Worm (Caenorhabditis elegans) whole organism, young adult: ENCODE measurements around the gene fbxa-192.
"Not testable (repeated sequence)": the region's sequence is repeated elsewhere in the genome, so short reads cannot be mapped to it uniquely, and the experiment has no call there.

ENCODE experiments used
- F33H1.4 ChIP-seq: fragments of 200-800 bp; sonication (Bioruptor generic); IDR thresholded peaks from 2 replicates; pipeline ENCODE4 v1.3.6; 2022; ENCODE audit warnings: missing genetic modification reagents, missing genetic modification characterization, missing compliant biosample characterization
- F57C9.4 ChIP-seq: sonication (generic microtip); optimal IDR thresholded peaks from 2 replicates; lab custom pipeline; 2017; ENCODE audit warnings: mild to moderate bottlenecking, missing genetic modification characterization, missing compliant biosample characterization
- aptf-3 ChIP-seq: fragments of 200-800 bp; sonication (Bioruptor generic); IDR thresholded peaks from 2 replicates; pipeline ENCODE4 v1.3.6; 2022; ENCODE audit warnings: missing genetic modification characterization, missing compliant biosample characterization
- atf-7 ChIP-seq: sonication (generic microtip); optimal IDR thresholded peaks from 2 replicates; lab custom pipeline; 2017; ENCODE audit warnings: mild to moderate bottlenecking, missing genetic modification characterization, missing compliant biosample characterization
- ceh-79 ChIP-seq: sonication (generic microtip); optimal IDR thresholded peaks from 2 replicates; lab custom pipeline; 2017; ENCODE audit warnings: mild to moderate bottlenecking, missing genetic modification characterization, missing compliant biosample characterization
- ets-4 ChIP-seq: fragments of 200-800 bp; sonication (Bioruptor generic); optimal IDR thresholded peaks from 2 replicates; lab custom pipeline; 2018; ENCODE audit warnings: mild to moderate bottlenecking, missing genetic modification characterization, missing compliant biosample characterization
- let-526 ChIP-seq: fragments of 200-800 bp; sonication (Bioruptor generic); IDR thresholded peaks from 2 replicates; pipeline ENCODE4 v1.3.6; 2022; ENCODE audit warnings: missing genetic modification reagents, missing genetic modification characterization, missing compliant biosample characterization
- madf-8 ChIP-seq: fragments of 200-800 bp; sonication (Bioruptor generic); conservative IDR thresholded peaks from 2 replicates; pipeline ENCODE4 v1.3.6; 2022; ENCODE audit warnings: missing genetic modification reagents, missing genetic modification characterization, missing compliant biosample characterization
- nfya-2 ChIP-seq: fragments of 200-800 bp; sonication (Bioruptor generic); IDR thresholded peaks from 2 replicates; pipeline ENCODE4 v1.3.6; 2022; ENCODE audit warnings: missing genetic modification reagents, missing genetic modification characterization, missing compliant biosample characterization
- nhr-179 ChIP-seq: sonication (generic microtip); optimal IDR thresholded peaks from 2 replicates; lab custom pipeline; 2016; ENCODE audit warnings: mild to moderate bottlenecking, missing genetic modification characterization, missing compliant biosample characterization
- tlf-1 ChIP-seq: fragments of 200-800 bp; sonication (Bioruptor generic); optimal IDR thresholded peaks from 2 replicates; lab custom pipeline; 2018; ENCODE audit warnings: mild to moderate bottlenecking, missing genetic modification characterization, missing compliant biosample characterization
- unc-62 ChIP-seq: fragments of 150-350 bp; optimal IDR thresholded peaks from 2 replicates; lab custom pipeline; 2014; ENCODE audit warnings: missing biosample characterization, missing genetic modification reagents, missing genetic modification characterization
- ztf-28 ChIP-seq: fragments of 200-800 bp; sonication (Bioruptor generic); IDR thresholded peaks from 2 replicates; pipeline ENCODE4 v1.3.6; 2022; ENCODE audit warnings: missing genetic modification reagents, missing genetic modification characterization, missing compliant biosample characterization

DNA sequence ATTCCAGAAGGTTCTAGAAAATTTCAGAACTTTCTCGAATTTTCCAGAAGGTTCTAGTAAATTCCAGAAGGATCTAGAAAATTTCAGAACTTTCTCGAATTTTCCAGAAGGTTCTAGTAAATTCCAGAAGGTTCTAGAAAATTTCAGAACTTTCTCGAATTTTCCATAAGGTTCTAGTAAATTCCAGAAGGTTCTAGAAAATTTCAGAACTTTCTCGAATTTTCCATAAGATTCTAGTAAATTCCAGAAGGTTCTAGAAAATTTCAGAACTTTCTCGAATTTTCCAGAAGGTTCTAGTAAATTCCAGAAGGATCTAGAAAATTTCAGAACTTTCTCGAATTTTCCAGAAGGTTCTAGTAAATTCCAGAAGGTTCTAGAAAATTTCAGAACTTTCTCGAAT lies 32.1 kb downstream of the fbxa-192 start:
- not testable (repeated sequence) for TF ChIP-seq ets-4 (GFP tag; lab: Kevin White, UChicago); madf-8 (GFP tag; lab: Robert Waterston, UW); nhr-179 (tag; lab: Kevin White, UChicago); ztf-28 (GFP tag; lab: Robert Waterston, UW); nfya-2; atf-7 (tag; lab: Kevin White, UChicago); tlf-1; unc-62; ceh-79 (tag; lab: Kevin White, UChicago); F57C9.4; F33H1.4 (GFP tag; lab: Robert Waterston, UW); let-526; aptf-3
